Fruit fly (Drosophila melanogaster): ENCODE results near the gene CG7950.

CG7950 gene

DNA sequence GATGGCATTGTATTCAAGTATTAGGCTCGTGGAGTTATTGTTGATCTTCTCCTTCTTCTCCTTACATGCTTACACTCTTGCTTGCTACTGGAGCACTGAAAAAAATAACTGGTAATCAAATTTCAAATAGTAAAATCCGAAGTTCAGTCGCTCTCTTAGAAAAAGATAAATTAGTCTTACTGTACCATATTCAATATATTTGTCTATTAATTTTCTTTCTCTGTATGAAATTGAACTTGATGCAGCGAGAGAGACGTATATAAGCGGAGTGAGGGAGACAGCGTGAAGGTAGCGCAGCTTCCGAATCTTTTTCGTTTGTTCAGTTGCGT lies 4.5 kb downstream of the CG7950 start (continued):
- TF ChIP-seq CG12942 (GFP tag; optimal IDR thresholded peaks at IDR 0.05) (peak; percentile 44), CG9215 (GFP tag; IDR thresholded peaks at IDR 0.05) (peak; percentile 57), CG7839 (tag; optimal IDR thresholded peaks at IDR 0.05) (peak; percentile 89), fd96Cb (tag; optimal IDR thresholded peaks at IDR 0.05) (peak; percentile 94), prd (optimal IDR thresholded peaks at IDR 0.05) (no peak), prd (GFP tag; IDR thresholded peaks at IDR 0.05) (peak; percentile 92), CG16779 (GFP tag; IDR thresholded peaks at IDR 0.05) (0 out of 2 replicates have a peak, but pooled peaks have one; percentile 59), CG10147 (GFP tag; optimal IDR thresholded peaks at IDR 0.05) (peak; percentile 77), onecut (GFP tag; IDR thresholded peaks at IDR 0.05) (peak; percentile 89), CG3838 (GFP tag; optimal IDR thresholded peaks at IDR 0.05) (no peak), CG5245 (GFP tag; optimal IDR thresholded peaks at IDR 0.05) (peak; percentile 93), Bdp1 (GFP tag; optimal IDR thresholded peaks at IDR 0.05) (peak; percentile 35), grn (GFP tag; optimal IDR thresholded peaks at IDR 0.05) (peak; percentile 56), hth (optimal IDR thresholded peaks at IDR 0.05) (no peak), slbo (GFP tag; IDR thresholded peaks at IDR 0.05) (peak; percentile 79), D19A (tag; optimal IDR thresholded peaks at IDR 0.05) (peak; percentile 90), CG10209 (GFP tag; optimal IDR thresholded peaks at IDR 0.05) (peak; percentile 67), schlank (tag; optimal IDR thresholded peaks at IDR 0.05) (no peak), tio (GFP tag; optimal IDR thresholded peaks at IDR 0.05) (peak; percentile 69), zen2 (GFP tag; IDR thresholded peaks at IDR 0.05; ENCODE audit: partially characterized antibody) (no peak), inv (GFP tag; IDR thresholded peaks at IDR 0.05; ENCODE audit: partially characterized antibody) (no peak), CG18262 (tag; optimal IDR thresholded peaks at IDR 0.05) (peak; percentile 85), Mes4 (GFP tag; optimal IDR thresholded peaks at IDR 0.05) (peak; percentile 64), CG11247 (GFP tag; IDR thresholded peaks at IDR 0.05) (peak; percentile 85), Tbp (GFP tag; optimal IDR thresholded peaks at IDR 0.05) (no peak), trh (GFP tag; optimal IDR thresholded peaks at IDR 0.05) (peak; percentile 26), CG12155 (GFP tag; optimal IDR thresholded peaks at IDR 0.05) (peak; percentile 52), CG34376 (GFP tag; optimal IDR thresholded peaks at IDR 0.05) (peak; percentile 37), gt (GFP tag; IDR thresholded peaks at IDR 0.05) (peak; percentile 77), BEAF-32 (GFP tag; optimal IDR thresholded peaks at IDR 0.05) (no peak), grau (tag; optimal IDR thresholded peaks at IDR 0.05) (peak; percentile 39), Dip2 (GFP tag; IDR thresholded peaks at IDR 0.05) (no peak), sc (optimal IDR thresholded peaks at IDR 0.05) (no peak), sc (GFP tag; optimal IDR thresholded peaks at IDR 0.05) (peak; percentile 53), CG6175 (GFP tag; IDR thresholded peaks at IDR 0.05) (peak; percentile 55; the same call in 1 of the 3 replicates), CG10565 (GFP tag; optimal IDR thresholded peaks at IDR 0.05) (peak; percentile 33), knrl (GFP tag; IDR thresholded peaks at IDR 0.05; ENCODE audit: partially characterized antibody) (no peak), MBD-R2 (GFP tag; IDR thresholded peaks at IDR 0.05) (peak; percentile 74), CG33213 (GFP tag; optimal IDR thresholded peaks at IDR 0.05) (peak; percentile 82), B-H1 (GFP tag; IDR thresholded peaks at IDR 0.05) (peak; percentile 92), CG32772 (GFP tag; IDR thresholded peaks at IDR 0.05) (peak; percentile 91), CG6791 (GFP tag; IDR thresholded peaks at IDR 0.05; ENCODE audit: partially characterized antibody) (no peak), ems (GFP tag; optimal IDR thresholded peaks at IDR 0.05) (peak; percentile 89), h (optimal IDR thresholded peaks at IDR 0.05) (no peak), gem (tag; optimal IDR thresholded peaks at IDR 0.05) (peak; percentile 93), CG12104 (GFP tag; optimal IDR thresholded peaks at IDR 0.05) (peak; percentile 81), cato (GFP tag; optimal IDR thresholded peaks at IDR 0.05; ENCODE audit: borderline replicate concordance) (peak; percentile 5), HmgD (GFP tag; optimal IDR thresholded peaks at IDR 0.05) (peak; percentile 58), org-1 (GFP tag; optimal IDR thresholded peaks at IDR 0.05) (peak; percentile 74), wor (GFP tag; IDR thresholded peaks at IDR 0.05) (peak; percentile 84), CG3847 (GFP tag; IDR thresholded peaks at IDR 0.05) (peak; percentile 59), odd (GFP tag; optimal IDR thresholded peaks at IDR 0.05) (peak; percentile 2), tin (GFP tag; optimal IDR thresholded peaks at IDR 0.05) (peak; percentile 93)
